Fruit fly (Drosophila melanogaster): ENCODE data around the gene Eig71Ea.

Eig71Ea gene

dm6 chr3L:15616490-15616889 is 33.0 kb downstream of the Eig71Ea start:
- no peak for TF ChIP-seq Ets98B (GFP tag; IDR thresholded peaks at IDR 0.05)
- no peak for TF ChIP-seq CG12605 (GFP tag; IDR thresholded peaks at IDR 0.05)
- TF ChIP-seq CG8159 (tag; optimal IDR thresholded peaks at IDR 0.05): no peak
- TF ChIP-seq Pif1A (GFP tag; optimal IDR thresholded peaks at IDR 0.05): no peak

dm6 chr3L:15612728-15613127 is 36.7 kb downstream of the Eig71Ea start, which contains the start of gene CG13449:
Gene CG13449 (minus strand): TSS chr3L:15612828.
- TF ChIP-seq rn (GFP tag; IDR thresholded peaks at IDR 0.05) (no peak), CG10348 (GFP tag; IDR thresholded peaks at IDR 0.05) (no peak), CG32121 (GFP tag; IDR thresholded peaks at IDR 0.05) (no peak), CG17806 (tag; optimal IDR thresholded peaks at IDR 0.05) (no peak), CG12605 (GFP tag; IDR thresholded peaks at IDR 0.05) (no peak), CG9948 (tag; optimal IDR thresholded peaks at IDR 0.05) (no peak), CG8159 (tag; optimal IDR thresholded peaks at IDR 0.05) (no peak), Pif1B (GFP tag; optimal IDR thresholded peaks at IDR 0.05) (no peak), CG4496 (GFP tag; IDR thresholded peaks at IDR 0.05) (no peak)

DNA sequence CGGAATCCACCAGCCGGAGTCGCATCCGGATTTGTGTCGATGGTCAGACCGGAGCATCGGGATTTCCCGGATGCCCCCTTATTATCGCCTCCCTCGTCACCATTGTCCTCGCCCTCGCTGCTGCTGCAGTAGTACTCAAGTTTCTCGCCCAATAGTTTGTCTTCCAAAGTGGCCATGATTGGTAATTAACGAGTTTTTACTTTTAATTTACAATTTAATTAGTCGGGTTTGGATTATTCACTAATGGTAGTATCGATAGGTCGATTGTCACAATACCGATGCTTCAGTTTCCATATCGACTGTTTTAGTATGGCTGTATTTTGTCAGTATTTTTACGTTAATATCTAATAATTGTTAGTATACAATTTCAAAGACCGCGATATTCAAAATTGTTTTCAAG is 39.4 kb downstream of the Eig71Ea start, which contains the start of gene CG7650:
CG7650 (minus strand) TSS at position 278 of the 400 bp plus-strand sequence.
- TF ChIP-seq CG14655 (GFP tag; optimal IDR thresholded peaks at IDR 0.05) (no peak), CG8159 (tag; optimal IDR thresholded peaks at IDR 0.05) (no peak), fd96Ca (GFP tag; IDR thresholded peaks at IDR 0.05) (no peak), CG13204 (GFP tag; optimal IDR thresholded peaks at IDR 0.05) (no peak), gl (tag; optimal IDR thresholded peaks at IDR 0.05) (no peak), Pif1B (GFP tag; optimal IDR thresholded peaks at IDR 0.05) (no peak)

DNA sequence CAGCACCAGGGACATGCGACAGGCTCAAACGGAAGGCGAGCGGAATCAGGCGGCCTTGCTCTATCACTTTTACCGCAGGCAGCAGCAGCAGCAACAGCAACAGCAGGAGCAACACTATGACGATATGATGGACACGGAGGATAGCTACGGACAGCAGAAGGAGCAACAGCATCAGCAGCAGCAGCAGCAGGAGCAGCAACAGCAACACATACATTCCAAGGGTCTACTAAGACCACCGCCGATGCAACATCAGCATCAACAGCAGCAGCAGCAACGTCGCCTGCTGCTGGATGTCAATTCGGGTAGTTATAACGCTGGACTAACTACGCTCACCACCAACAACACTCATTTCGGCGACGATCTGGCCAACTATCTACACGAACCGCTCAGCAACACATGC is 44.5 kb downstream of the Eig71Ea start:
- TF ChIP-seq Ets98B (GFP tag; IDR thresholded peaks at IDR 0.05) (no peak), gl (tag; optimal IDR thresholded peaks at IDR 0.05) (no peak), CG8159 (tag; optimal IDR thresholded peaks at IDR 0.05) (no peak), CG17806 (tag; optimal IDR thresholded peaks at IDR 0.05) (no peak)

DNA sequence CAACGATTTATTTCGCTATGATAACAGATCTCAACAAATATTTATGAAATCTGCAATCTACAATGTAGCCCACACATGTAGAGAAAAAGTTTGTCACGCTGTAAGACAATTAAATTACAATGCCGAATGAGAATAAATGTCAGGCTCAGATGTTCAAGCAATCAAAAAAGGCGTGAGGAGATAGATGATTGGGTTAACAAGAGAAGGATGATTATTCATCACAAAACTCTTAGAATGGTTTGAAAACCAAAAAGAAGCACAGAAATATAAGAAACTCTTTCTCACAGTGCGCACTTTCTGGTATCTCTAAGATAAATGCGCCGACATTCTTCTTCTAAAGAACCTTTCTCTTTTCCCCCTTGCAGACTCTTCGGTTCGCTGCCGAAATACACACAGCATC is 49.4 kb downstream of the Eig71Ea start:
- TF ChIP-seq CG8301 (tag; optimal IDR thresholded peaks at IDR 0.05) (no peak), CG9948 (tag; optimal IDR thresholded peaks at IDR 0.05) (no peak), CG14655 (GFP tag; optimal IDR thresholded peaks at IDR 0.05) (no peak), CG8159 (tag; optimal IDR thresholded peaks at IDR 0.05) (no peak), CG13204 (GFP tag; optimal IDR thresholded peaks at IDR 0.05) (no peak), Snoo (tag; optimal IDR thresholded peaks at IDR 0.05) (no peak)

DNA sequence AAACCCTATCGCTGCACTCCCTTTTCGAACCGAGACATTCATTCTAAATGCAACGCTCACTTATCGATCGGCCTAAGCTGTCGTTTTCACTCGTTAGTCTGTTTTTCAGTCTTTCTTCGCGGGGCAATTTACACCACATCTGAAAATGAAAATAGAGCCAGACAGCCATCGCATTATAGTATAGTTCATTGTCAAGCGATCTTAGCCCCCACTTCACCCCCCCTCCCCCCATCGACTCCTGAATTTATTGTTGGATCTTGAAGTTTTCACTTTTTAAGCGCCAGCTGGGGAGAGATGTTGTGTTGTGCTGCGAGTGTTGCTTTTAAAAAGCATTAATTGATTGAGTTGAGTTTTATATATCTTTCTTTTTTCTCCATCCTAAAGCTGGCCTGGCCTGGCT is 50.3 kb downstream of the Eig71Ea start:
- TF ChIP-seq CG13204 (GFP tag; optimal IDR thresholded peaks at IDR 0.05) (no peak), CG14655 (GFP tag; optimal IDR thresholded peaks at IDR 0.05) (no peak), fd96Ca (GFP tag; IDR thresholded peaks at IDR 0.05) (no peak), EcR (GFP tag; optimal IDR thresholded peaks at IDR 0.05) (no peak), CG34367 (tag; optimal IDR thresholded peaks at IDR 0.05) (no peak), rn (GFP tag; IDR thresholded peaks at IDR 0.05) (no peak), CG4496 (GFP tag; IDR thresholded peaks at IDR 0.05) (no peak), Pif1B (GFP tag; optimal IDR thresholded peaks at IDR 0.05) (no peak), CG9948 (tag; optimal IDR thresholded peaks at IDR 0.05) (no peak), Pif1A (GFP tag; optimal IDR thresholded peaks at IDR 0.05) (no peak), Snoo (tag; optimal IDR thresholded peaks at IDR 0.05) (no peak), CG15710 (tag; optimal IDR thresholded peaks at IDR 0.05) (no peak), D1 (tag; optimal IDR thresholded peaks at IDR 0.05) (no peak), CG17806 (tag; optimal IDR thresholded peaks at IDR 0.05) (no peak), CG12605 (GFP tag; IDR thresholded peaks at IDR 0.05) (no peak), CG10348 (GFP tag; IDR thresholded peaks at IDR 0.05) (no peak)

All from whole organism, pupa.